Worm (Caenorhabditis elegans): ENCODE measurements around the gene C17C3.3.

C17C3.3 gene

DNA sequence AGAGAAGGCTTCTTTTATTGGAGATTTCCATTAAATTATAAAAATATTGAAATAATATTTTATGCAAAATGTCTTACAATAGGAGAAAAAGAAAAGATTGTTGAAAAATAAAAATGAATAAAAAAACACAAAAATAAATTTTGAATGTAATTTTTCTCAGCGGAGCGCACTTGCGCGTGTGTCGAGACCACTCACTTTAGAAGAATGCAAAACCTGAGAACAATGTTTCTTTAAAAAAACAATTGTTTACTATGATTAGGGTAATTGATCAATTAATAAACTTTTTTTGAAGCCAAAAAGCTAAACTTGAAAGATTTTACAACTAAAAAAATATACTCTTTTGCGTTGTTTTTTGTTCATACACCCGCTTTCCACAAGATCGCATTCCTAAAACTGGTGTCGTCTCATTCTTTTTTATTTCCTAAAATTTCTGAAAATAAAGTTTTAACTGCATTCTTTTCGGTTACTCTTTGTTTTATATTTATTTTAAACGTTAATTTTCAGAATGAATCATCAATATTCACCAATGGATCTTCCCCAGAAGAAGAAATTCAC, 32.8 kb downstream of the C17C3.3 start, which contains the start of gene ttc-4 (continued):
- TF ChIP-seq unc-3 (GFP tag; conservative IDR thresholded peaks at IDR 0.05) (no peak), unc-3 (tag; optimal IDR thresholded peaks at IDR 0.05) (no peak), tbx-7 (tag; optimal IDR thresholded peaks at IDR 0.05) (peak; percentile 8), hlh-8 (tag; optimal IDR thresholded peaks at IDR 0.05) (peak; percentile 58), dmd-4 (tag; optimal IDR thresholded peaks at IDR 0.05; ENCODE audit: borderline replicate concordance) (no peak), ttx-3 (tag; optimal IDR thresholded peaks at IDR 0.05) (no peak), hlh-13 (GFP tag; optimal IDR thresholded peaks at IDR 0.05) (no peak), hlh-30 (tag; optimal IDR thresholded peaks at IDR 0.05; ENCODE audit: insufficient read depth) (no peak), ref-2 (tag; optimal IDR thresholded peaks at IDR 0.05) (peak; percentile 5), ets-4 (tag; optimal IDR thresholded peaks at IDR 0.05) (peak; percentile 56), elt-4 (tag; optimal IDR thresholded peaks at IDR 0.05) (no peak), fkh-10 (GFP tag; optimal IDR thresholded peaks at IDR 0.05) (no peak), madf-2 (tag; optimal IDR thresholded peaks at IDR 0.05) (no peak), pqm-1 (tag; optimal IDR thresholded peaks at IDR 0.05) (no peak), fax-1 (tag; optimal IDR thresholded peaks at IDR 0.05) (peak; percentile 8), rnt-1 (tag; optimal IDR thresholded peaks at IDR 0.05) (peak; percentile 33), unc-55 (GFP tag; optimal IDR thresholded peaks at IDR 0.05) (no peak), ceh-2 (tag; optimal IDR thresholded peaks at IDR 0.05) (peak; percentile 33), syd-9 (tag; optimal IDR thresholded peaks at IDR 0.05) (no peak), ceh-22 (tag; optimal IDR thresholded peaks at IDR 0.05) (no peak), F13H6.1 (tag; optimal IDR thresholded peaks at IDR 0.05) (peak; percentile 54)

DNA sequence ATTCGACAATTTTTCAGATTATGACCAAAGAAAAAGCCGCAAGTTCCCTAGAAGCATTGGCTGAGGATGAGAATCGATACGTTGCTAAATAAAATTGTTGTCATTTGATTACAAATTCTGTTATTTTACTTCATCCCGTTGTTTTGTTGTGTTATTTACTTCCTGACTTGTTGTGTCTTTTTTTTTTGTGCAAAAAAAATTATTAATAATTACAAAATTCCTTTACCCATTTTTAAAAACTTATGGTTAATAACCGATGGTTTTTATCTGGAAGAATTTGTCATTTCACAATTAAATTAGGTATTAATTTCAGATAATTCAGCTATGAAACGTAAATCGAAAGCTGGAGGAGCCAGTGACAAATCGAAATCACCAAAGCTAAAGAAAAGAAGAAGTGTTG, 34.7 kb downstream of the C17C3.3 start, which contains the start of gene C17G10.1:
Gene C17G10.1, plus strand, starts transcription at position 301 of the 400 bp plus-strand sequence.
- TF ChIP-seq ceh-14 (tag; optimal IDR thresholded peaks at IDR 0.05): no peak
- no peak for TF ChIP-seq pha-2 (tag; optimal IDR thresholded peaks at IDR 0.05)
- TF ChIP-seq che-1 (tag; optimal IDR thresholded peaks at IDR 0.05): no peak
- no peak for TF ChIP-seq pag-3 (tag; optimal IDR thresholded peaks at IDR 0.05; ENCODE audit: borderline replicate concordance)
- no peak for TF ChIP-seq hlh-6 (tag; optimal IDR thresholded peaks at IDR 0.05)
- no peak for TF ChIP-seq dve-1 (tag; optimal IDR thresholded peaks at IDR 0.05)
- no peak for TF ChIP-seq nhr-232 (tag; optimal IDR thresholded peaks at IDR 0.05)
- no peak for TF ChIP-seq ceh-19 (GFP tag; optimal IDR thresholded peaks at IDR 0.05)
- TF ChIP-seq unc-42 (tag; optimal IDR thresholded peaks at IDR 0.05): no peak
- no peak for TF ChIP-seq pat-9 (tag; optimal IDR thresholded peaks at IDR 0.05)
- no peak for TF ChIP-seq pha-4 (tag; optimal IDR thresholded peaks at IDR 0.05)
- TF ChIP-seq npax-4 (tag; optimal IDR thresholded peaks at IDR 0.05): no peak
- TF ChIP-seq ceh-34 (tag; optimal IDR thresholded peaks at IDR 0.05): no peak
- TF ChIP-seq unc-3 (GFP tag; conservative IDR thresholded peaks at IDR 0.05): no peak
- TF ChIP-seq unc-3 (tag; optimal IDR thresholded peaks at IDR 0.05): no peak
- no peak for TF ChIP-seq F13H6.1 (tag; optimal IDR thresholded peaks at IDR 0.05)

DNA sequence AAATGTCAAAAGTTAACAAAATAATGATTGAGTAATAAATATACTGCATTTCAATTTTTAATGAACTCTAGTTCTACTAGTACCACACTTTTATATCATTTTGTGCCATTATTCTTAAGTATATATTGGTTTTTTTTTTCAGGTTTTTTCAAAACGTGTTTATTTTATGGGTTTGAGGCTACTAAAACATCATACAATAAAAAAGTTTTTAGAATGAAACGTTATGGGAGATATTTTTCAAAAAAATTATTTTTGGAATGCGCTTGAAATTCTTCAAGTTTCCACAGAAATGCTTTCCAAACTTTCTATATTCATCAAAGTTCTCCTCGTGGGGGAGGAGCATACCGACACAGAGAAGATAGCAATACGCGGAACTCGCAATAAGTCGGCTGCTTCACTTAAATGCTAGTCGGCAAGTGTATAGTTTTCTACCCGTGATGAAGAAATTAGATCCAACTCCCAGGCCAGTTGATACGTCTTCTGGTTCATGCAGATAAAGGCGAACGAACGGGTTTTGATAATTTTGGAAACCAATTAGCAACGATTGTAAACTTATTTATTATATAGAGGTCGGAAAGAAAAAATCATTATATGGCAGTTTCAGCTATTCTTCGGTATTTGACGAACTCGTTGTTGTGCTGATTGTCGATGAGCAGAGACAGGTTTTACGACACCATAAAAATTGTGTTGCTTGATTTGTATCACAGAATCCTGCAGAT, 37.9 kb downstream of the C17C3.3 start, which contains the start of gene C17G10.10:
Gene C17G10.10, minus strand, starts transcription at position 51 of the 719 bp plus-strand sequence.
- TF ChIP-seq dve-1 (tag; optimal IDR thresholded peaks at IDR 0.05): peak; percentile 35
- TF ChIP-seq ceh-30 (tag; optimal IDR thresholded peaks at IDR 0.05): no peak
- peak; percentile 17 for TF ChIP-seq ama-1 (optimal IDR thresholded peaks at IDR 0.05)
- TF ChIP-seq elt-2 (tag; optimal IDR thresholded peaks at IDR 0.05): peak; percentile 70
- TF ChIP-seq nhr-232 (tag; optimal IDR thresholded peaks at IDR 0.05): no peak

DNA sequence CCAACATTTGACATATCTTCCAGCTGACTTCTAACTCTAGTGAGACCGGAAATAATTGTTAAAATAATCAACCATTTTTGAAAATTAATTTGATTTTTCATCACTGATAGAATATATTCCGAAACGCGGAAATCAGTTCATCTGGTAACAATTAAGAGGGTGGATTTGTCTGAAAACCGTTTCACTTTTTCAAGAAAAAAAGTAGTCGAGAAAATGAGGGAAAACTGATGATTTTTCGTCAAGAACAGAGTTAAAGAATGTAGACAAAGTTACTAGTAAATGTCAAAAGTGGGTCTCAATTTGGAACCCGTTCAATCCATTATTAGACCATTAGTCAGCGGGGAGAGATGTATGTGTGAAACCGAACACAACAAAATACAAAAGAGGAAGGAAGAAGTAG, 41.7 kb downstream of the C17C3.3 start, which contains the start of gene C17G10.6:
Gene C17G10.6, minus strand, starts transcription at position 101 of the 400 bp plus-strand sequence.
- TF ChIP-seq ama-1 (optimal IDR thresholded peaks at IDR 0.05): no peak
- no peak for TF ChIP-seq unc-3 (GFP tag; conservative IDR thresholded peaks at IDR 0.05)
- no peak for TF ChIP-seq unc-3 (tag; optimal IDR thresholded peaks at IDR 0.05)
- TF ChIP-seq C38D4.7 (GFP tag; optimal IDR thresholded peaks at IDR 0.05): no peak
- TF ChIP-seq ztf-16 (tag; optimal IDR thresholded peaks at IDR 0.05): no peak
- TF ChIP-seq ceh-14 (tag; optimal IDR thresholded peaks at IDR 0.05): no peak
- TF ChIP-seq hlh-6 (tag; optimal IDR thresholded peaks at IDR 0.05): no peak
- no peak for TF ChIP-seq unc-86 (tag; optimal IDR thresholded peaks at IDR 0.05)
- TF ChIP-seq Y22D7AL.16 (tag; optimal IDR thresholded peaks at IDR 0.05): no peak
- TF ChIP-seq dve-1 (tag; optimal IDR thresholded peaks at IDR 0.05): no peak
- TF ChIP-seq elt-4 (tag; optimal IDR thresholded peaks at IDR 0.05): no peak
- TF ChIP-seq syd-9 (tag; optimal IDR thresholded peaks at IDR 0.05): no peak
- TF ChIP-seq ceh-2 (tag; optimal IDR thresholded peaks at IDR 0.05): no peak

All from whole organism, late embryonic.